Worm (Caenorhabditis elegans) whole organism, dauer: ENCODE data around the gene tag-250.
"Not testable (repeated sequence)": the region's sequence is repeated elsewhere in the genome, so short reads cannot be mapped to it uniquely, and the experiment has no call there.

Experiments
- unc-62 ChIP-seq: sonication (generic microtip); optimal IDR thresholded peaks from 2 replicates; lab custom pipeline; 2017; ENCODE audit warnings: missing biosample characterization, missing genetic modification reagents, missing genetic modification characterization

The tag-250 gene

ce11 chrIII:7924821-7925220, at the start of gene tag-250:
Gene tag-250 (minus strand): TSS chrIII:7924921.
- TF ChIP-seq unc-62 (GFP tag; lab: Kevin White, UChicago), result no peak

- no peak for TF ChIP-seq unc-62 (GFP tag; lab: Kevin White, UChicago)
These were observed 49.4 kb upstream of the tag-250 start for ce11 chrIII:7973968-7974607.

ce11 chrIII:7973201-7973767, 48.6 kb upstream of the tag-250 start, which contains the start of the genes eef-1B.1 and aco-2:
Gene eef-1B.1 (minus strand): TSS chrIII:7973386.
Gene aco-2 (plus strand): TSS chrIII:7973717.
- no peak for TF ChIP-seq unc-62 (GFP tag; lab: Kevin White, UChicago)

- no peak for TF ChIP-seq unc-62 (GFP tag; lab: Kevin White, UChicago)
These were observed 48.0 kb upstream of the tag-250 start for ce11 chrIII:7972687-7973086.

- TF ChIP-seq unc-62 (GFP tag; lab: Kevin White, UChicago), result no peak
These were observed 47.3 kb upstream of the tag-250 start, which contains the start of gene F54H12.5 for ce11 chrIII:7972061-7972460. Gene F54H12.5 (minus strand): TSS chrIII:7972161.

- TF ChIP-seq unc-62 (GFP tag; lab: Kevin White, UChicago), result no peak
These were observed 44.4 kb upstream of the tag-250 start, which contains the start of the genes F54H12.8 and F54H12.7 for ce11 chrIII:7969121-7969520. Gene F54H12.8 (minus strand): TSS chrIII:7969221. Gene F54H12.7 (plus strand): TSS chrIII:7969349.

ce11 chrIII:7964281-7964680, 39.6 kb upstream of the tag-250 start, which contains the start of gene F54H12.2:
Gene F54H12.2 (plus strand): TSS chrIII:7964581.
- TF ChIP-seq unc-62 (GFP tag; lab: Kevin White, UChicago), result not testable (repeated sequence)

- TF ChIP-seq unc-62 (GFP tag; lab: Kevin White, UChicago), result not testable (repeated sequence)
These were observed 37.9 kb upstream of the tag-250 start, which contains the start of gene F54H12.4 for ce11 chrIII:7962641-7963040. Gene F54H12.4 (minus strand): TSS chrIII:7962741.

- not testable (repeated sequence) for TF ChIP-seq unc-62 (GFP tag; lab: Kevin White, UChicago)
These were observed 34.3 kb upstream of the tag-250 start, which contains the start of gene F54H12.10 for ce11 chrIII:7958922-7959609. Gene F54H12.10 (minus strand): TSS chrIII:7958972.

ce11 chrIII:7958085-7958484, 33.4 kb upstream of the tag-250 start, which contains the start of gene C29E4.11:
Gene C29E4.11 (minus strand): TSS chrIII:7958114.
- TF ChIP-seq unc-62 (GFP tag; lab: Kevin White, UChicago), result no peak

ce11 chrIII:7956965-7957364, 32.2 kb upstream of the tag-250 start, which contains the start of gene C29E4.9:
Gene C29E4.9 (minus strand): TSS chrIII:7957065.
- no peak for TF ChIP-seq unc-62 (GFP tag; lab: Kevin White, UChicago)

ce11 chrIII:7953208-7953607, 28.5 kb upstream of the tag-250 start, which contains the start of gene let-754:
Gene let-754 (minus strand): TSS chrIII:7953308.
- TF ChIP-seq unc-62 (GFP tag; lab: Kevin White, UChicago), result no peak

- no peak for TF ChIP-seq unc-62 (GFP tag; lab: Kevin White, UChicago)
These were observed 27.5 kb upstream of the tag-250 start, which contains the start of gene C29E4.15 for ce11 chrIII:7952077-7952765. Gene C29E4.15 (plus strand): TSS chrIII:7952623.

ce11 chrIII:7950447-7950846, 25.7 kb upstream of the tag-250 start:
- no peak for TF ChIP-seq unc-62 (GFP tag; lab: Kevin White, UChicago)

ce11 chrIII:7948802-7949201, 24.1 kb upstream of the tag-250 start, which contains the start of gene col-90:
Gene col-90 (plus strand): TSS chrIII:7948838.
- TF ChIP-seq unc-62 (GFP tag; lab: Kevin White, UChicago), result no peak
